Worm (Caenorhabditis elegans): ENCODE results near the gene pgap-2.

Gene pgap-2

ce11 chrIII:4720620-4721227, 15.4 kb downstream of the pgap-2 start, which contains the start of gene emb-5 (continued):
- TF ChIP-seq F49E8.2 (tag; optimal IDR thresholded peaks at IDR 0.05; ENCODE audit: insufficient read depth) (no peak), unc-62 (GFP tag; optimal IDR thresholded peaks at IDR 0.05) (no peak), sea-2 (GFP tag; IDR thresholded peaks at IDR 0.05) (no peak), snpc-1.3 (tag; optimal IDR thresholded peaks at IDR 0.05; ENCODE audit: insufficient read depth) (peak; percentile 9), gei-17 (GFP tag; optimal IDR thresholded peaks at IDR 0.05) (no peak), pha-4 (tag; optimal IDR thresholded peaks at IDR 0.05) (no peak), F57C9.4 (tag; optimal IDR thresholded peaks at IDR 0.05) (no peak), xnd-1 (tag; optimal IDR thresholded peaks at IDR 0.05) (no peak), pbrm-1 (GFP tag; IDR thresholded peaks at IDR 0.05) (no peak), him-1 (tag; optimal IDR thresholded peaks at IDR 0.05) (no peak), madf-3 (GFP tag; IDR thresholded peaks at IDR 0.05) (no peak), Y53F4B.3 (GFP tag; IDR thresholded peaks at IDR 0.05) (no peak), chd-7 (tag; optimal IDR thresholded peaks at IDR 0.05) (no peak), F23B12.7 (tag; optimal IDR thresholded peaks at IDR 0.05; ENCODE audit: insufficient read depth) (no peak), hsf-1 (GFP tag; IDR thresholded peaks at IDR 0.05) (no peak), egl-18 (GFP tag; IDR thresholded peaks at IDR 0.05) (no peak), akir-1 (GFP tag; optimal IDR thresholded peaks at IDR 0.05) (no peak), T26A5.8 (tag; optimal IDR thresholded peaks at IDR 0.05) (no peak), madf-6 (GFP tag; IDR thresholded peaks at IDR 0.05) (peak; percentile 43; the same call in 1 of the 2 replicates), lsl-1 (GFP tag; optimal IDR thresholded peaks at IDR 0.05) (peak; percentile 44), efl-1 (GFP tag; optimal IDR thresholded peaks at IDR 0.05) (peak; percentile 58), B0261.1 (tag; optimal IDR thresholded peaks at IDR 0.05) (no peak), F55B11.4 (tag; optimal IDR thresholded peaks at IDR 0.05; ENCODE audit: borderline replicate concordance, insufficient read depth) (no peak), dpff-1 (tag; optimal IDR thresholded peaks at IDR 0.05) (no peak), ztf-3 (GFP tag; optimal IDR thresholded peaks at IDR 0.05) (no peak), ceh-79 (tag; optimal IDR thresholded peaks at IDR 0.05) (no peak), aptf-3 (GFP tag; IDR thresholded peaks at IDR 0.05) (no peak), ekl-4 (GFP tag; IDR thresholded peaks at IDR 0.05) (no peak), ztf-25 (GFP tag; IDR thresholded peaks at IDR 0.05) (no peak), hmg-20 (GFP tag; IDR thresholded peaks at IDR 0.05) (no peak), rec-8 (tag; optimal IDR thresholded peaks at IDR 0.05) (no peak), K12H6.12 (tag; optimal IDR thresholded peaks at IDR 0.05) (no peak), lin-40 (tag; optimal IDR thresholded peaks at IDR 0.05) (no peak), cebp-1 (GFP tag; IDR thresholded peaks at IDR 0.05) (no peak), cebp-1 (tag; optimal IDR thresholded peaks at IDR 0.05) (no peak), attf-6 (GFP tag; IDR thresholded peaks at IDR 0.05) (no peak), let-607 (tag; optimal IDR thresholded peaks at IDR 0.05) (no peak), repo-1 (tag; optimal IDR thresholded peaks at IDR 0.05) (no peak), lir-1 (GFP tag; conservative IDR thresholded peaks at IDR 0.05) (no peak), ztf-6 (GFP tag; IDR thresholded peaks at IDR 0.05) (no peak), madf-8 (GFP tag; conservative IDR thresholded peaks at IDR 0.05) (no peak), nhr-80 (tag; optimal IDR thresholded peaks at IDR 0.05) (no peak), Y67H2A.10 (GFP tag; conservative IDR thresholded peaks at IDR 0.05) (no peak), ztf-26 (tag; optimal IDR thresholded peaks at IDR 0.05) (no peak), C17E4.6 (GFP tag; IDR thresholded peaks at IDR 0.05) (no peak), hrde-1 (tag; optimal IDR thresholded peaks at IDR 0.05; ENCODE audit: borderline replicate concordance) (no peak), K11D2.4 (GFP tag; IDR thresholded peaks at IDR 0.05) (no peak), Y79H2A.3 (GFP tag; conservative IDR thresholded peaks at IDR 0.05) (no peak)

Data from whole organism, young adult.